Fruit fly (Drosophila melanogaster) whole organism, embryonic: ENCODE results near the gene Acp1.

Experiments
- Aef1 ChIP-seq: fragments of 200-800 bp; sonication (Bioruptor generic); IDR thresholded peaks from 3 replicates; pipeline ENCODE4 v1.3.6; 2022; ENCODE audit warnings: missing biosample characterization, missing genetic modification characterization
- Atf3 ChIP-seq: fragments of 200-800 bp; sonication (Bioruptor generic); optimal IDR thresholded peaks from 3 replicates; lab custom pipeline; 2016; ENCODE audit warnings: missing biosample characterization, missing genetic modification characterization
- Atf6 ChIP-seq: fragments of 200-800 bp; sonication (Bioruptor generic); IDR thresholded peaks from 2 replicates; pipeline ENCODE4 v1.3.6; 2022; ENCODE audit warnings: missing biosample characterization, missing genetic modification characterization
- CG10366 ChIP-seq: fragments of 200-800 bp; sonication (Bioruptor generic); IDR thresholded peaks from 2 replicates; pipeline ENCODE4 v1.3.6; 2022; ENCODE audit warnings: missing biosample characterization, missing genetic modification characterization
- CG10565 ChIP-seq: fragments of 200-800 bp; sonication (Bioruptor generic); optimal IDR thresholded peaks from 3 replicates; lab custom pipeline; 2016; ENCODE audit warnings: missing biosample characterization, mild to moderate bottlenecking, missing genetic modification characterization
- CG13296 ChIP-seq: fragments of 200-800 bp; sonication (Bioruptor generic); optimal IDR thresholded peaks from 3 replicates; lab custom pipeline; 2018; ENCODE audit warnings: missing biosample characterization, mild to moderate bottlenecking, missing genetic modification characterization
- CG13624 ChIP-seq: fragments of 200-800 bp; sonication (Bioruptor generic); optimal IDR thresholded peaks from 2 replicates; lab custom pipeline; 2016; ENCODE audit warnings: missing biosample characterization, missing genetic modification characterization
- CG16779 ChIP-seq: fragments of 200-800 bp; sonication (Bioruptor generic); IDR thresholded peaks from 2 replicates; pipeline ENCODE4 v1.3.6; 2022; ENCODE audit warnings: missing biosample characterization, missing genetic modification characterization
- CG17361 ChIP-seq: fragments of 200-800 bp; sonication (Bioruptor generic); IDR thresholded peaks from 3 replicates; pipeline ENCODE4 v1.3.6; 2022; ENCODE audit warnings: missing biosample characterization, missing genetic modification characterization
- CG2116 ChIP-seq: fragments of 200-800 bp; sonication (Bioruptor generic); optimal IDR thresholded peaks from 3 replicates; lab custom pipeline; 2018; ENCODE audit warnings: missing biosample characterization, mild to moderate bottlenecking, missing genetic modification characterization
- CG30431 ChIP-seq: fragments of 200-800 bp; sonication (Bioruptor generic); optimal IDR thresholded peaks from 2 replicates; lab custom pipeline; 2017; ENCODE audit warnings: missing biosample characterization, missing genetic modification characterization
- CG31365 ChIP-seq: fragments of 200-800 bp; sonication (Bioruptor generic); optimal IDR thresholded peaks from 2 replicates; lab custom pipeline; 2018; ENCODE audit warnings: missing biosample characterization, mild to moderate bottlenecking, missing genetic modification characterization
- CG31388 ChIP-seq: fragments of 200-800 bp; sonication (Bioruptor generic); optimal IDR thresholded peaks from 2 replicates; lab custom pipeline; 2016; ENCODE audit warnings: missing biosample characterization, missing genetic modification characterization
- CG32532 ChIP-seq: fragments of 200-800 bp; sonication (Bioruptor generic); IDR thresholded peaks from 2 replicates; pipeline ENCODE4 v1.3.6; 2022; ENCODE audit warnings: missing biosample characterization, missing genetic modification characterization
- CG32767 ChIP-seq: fragments of 200-800 bp; sonication (Bioruptor generic); IDR thresholded peaks from 2 replicates; pipeline ENCODE4 v1.3.6; 2022; ENCODE audit warnings: missing biosample characterization, missing genetic modification characterization
- CG3281 ChIP-seq: fragments of 200-800 bp; sonication (Bioruptor generic); optimal IDR thresholded peaks from 3 replicates; lab custom pipeline; 2017; ENCODE audit warnings: missing biosample characterization, mild to moderate bottlenecking, missing genetic modification characterization
- CG3726 ChIP-seq: fragments of 200-800 bp; sonication (Bioruptor generic); IDR thresholded peaks from 3 replicates; pipeline ENCODE4, ENCODE4 v1.3.6; 2022; ENCODE audit warnings: missing biosample characterization, missing genetic modification characterization
- CG42726 ChIP-seq: fragments of 200-800 bp; sonication (Bioruptor generic); IDR thresholded peaks from 2 replicates; pipeline ENCODE4 v1.3.6; 2022; ENCODE audit warnings: missing biosample characterization, missing genetic modification characterization; ENCODE audit not compliant: partially characterized antibody
- CG6813 ChIP-seq: fragments of 200-800 bp; sonication (Bioruptor generic); optimal IDR thresholded peaks from 2 replicates; lab custom pipeline; 2017; ENCODE audit warnings: missing biosample characterization, missing genetic modification characterization, mild to moderate bottlenecking, moderate library complexity, missing genetic modification reagents
- CG7556 ChIP-seq: fragments of 200-800 bp; sonication (Bioruptor generic); optimal IDR thresholded peaks from 2 replicates; lab custom pipeline; 2017; ENCODE audit warnings: missing biosample characterization, mild to moderate bottlenecking, missing genetic modification characterization
- CG7839 ChIP-seq: fragments of 200-800 bp; sonication (Bioruptor generic); optimal IDR thresholded peaks from 3 replicates; lab custom pipeline; 2018; ENCODE audit warnings: missing biosample characterization, mild to moderate bottlenecking, missing genetic modification characterization, moderate library complexity
- CG8388 ChIP-seq: fragments of 200-800 bp; sonication (Bioruptor generic); optimal IDR thresholded peaks from 2 replicates; lab custom pipeline; 2019; ENCODE audit warnings: missing biosample characterization, mild to moderate bottlenecking, missing genetic modification characterization, moderate library complexity
- CG8765 ChIP-seq: fragments of 200-800 bp; sonication (Bioruptor generic); IDR thresholded peaks from 2 replicates; pipeline ENCODE4 v1.3.6; 2022; ENCODE audit warnings: missing biosample characterization, missing genetic modification characterization
- Dbx ChIP-seq: fragments of 200-800 bp; sonication (Bioruptor generic); IDR thresholded peaks from 3 replicates; pipeline ENCODE4 v1.3.6; 2022; ENCODE audit warnings: missing biosample characterization, missing genetic modification characterization
- Deaf1 ChIP-seq: fragments of 200-800 bp; optimal IDR thresholded peaks from 3 replicates; lab custom pipeline; 2019; ENCODE audit warnings: missing biosample characterization, mild to moderate bottlenecking, missing genetic modification characterization, moderate library complexity
- Elba2 ChIP-seq: fragments of 200-800 bp; sonication (Bioruptor generic); optimal IDR thresholded peaks from 3 replicates; lab custom pipeline; 2016; ENCODE audit warnings: missing biosample characterization, missing genetic modification characterization
- Fer3 ChIP-seq: fragments of 200-800 bp; sonication (Bioruptor generic); optimal IDR thresholded peaks from 2 replicates; lab custom pipeline; 2018; ENCODE audit warnings: missing biosample characterization, mild to moderate bottlenecking, missing genetic modification characterization, moderate library complexity
- Jarid2 ChIP-seq: fragments of 200-800 bp; sonication (Bioruptor generic); optimal IDR thresholded peaks from 3 replicates; lab custom pipeline; 2017; ENCODE audit warnings: mild to moderate bottlenecking, missing biosample characterization, missing genetic modification reagents, missing genetic modification characterization
- MESR4 ChIP-seq: fragments of 200-800 bp; sonication (Bioruptor generic); optimal IDR thresholded peaks from 2 replicates; lab custom pipeline; 2018; ENCODE audit warnings: missing biosample characterization, mild to moderate bottlenecking, missing genetic modification characterization, moderate library complexity
- MTF-1 ChIP-seq: fragments of 200-800 bp; sonication (Bioruptor generic); optimal IDR thresholded peaks from 2 replicates; lab custom pipeline; 2018; ENCODE audit warnings: missing biosample characterization, mild to moderate bottlenecking, missing genetic modification characterization, borderline replicate concordance
- Mrtf ChIP-seq: fragments of 200-800 bp; sonication (Bioruptor generic); IDR thresholded peaks from 3 replicates; pipeline ENCODE4 v1.3.6; 2022; ENCODE audit warnings: missing biosample characterization, missing genetic modification characterization
- NC2α ChIP-seq: fragments of 200-800 bp; sonication (Bioruptor generic); optimal IDR thresholded peaks from 2 replicates; lab custom pipeline; 2016; ENCODE audit warnings: missing biosample characterization, missing genetic modification characterization
- Sin3A ChIP-seq: fragments of >200 bp; optimal IDR thresholded peaks from 2 replicates; lab custom pipeline; 2018
- ato ChIP-seq: fragments of 200-800 bp; sonication (Bioruptor generic); IDR thresholded peaks from 2 replicates; pipeline ENCODE4 v1.3.6; 2022; ENCODE audit warnings: missing biosample characterization, missing genetic modification characterization; ENCODE audit not compliant: partially characterized antibody
- btn ChIP-seq: fragments of 200-800 bp; sonication (Bioruptor generic); optimal IDR thresholded peaks from 2 replicates; lab custom pipeline; 2016; ENCODE audit warnings: missing biosample characterization, missing genetic modification characterization
- cad ChIP-seq: fragments of >200 bp; optimal IDR thresholded peaks from 2 replicates; lab custom pipeline; 2017; ENCODE audit warnings: missing biosample characterization, missing genetic modification characterization
- crol ChIP-seq: fragments of 200-800 bp; sonication (Bioruptor generic); IDR thresholded peaks from 2 replicates; pipeline ENCODE4 v1.3.6; 2022; ENCODE audit warnings: missing biosample characterization, missing genetic modification characterization
- cwo ChIP-seq: fragments of 200-800 bp; sonication (Bioruptor generic); optimal IDR thresholded peaks from 3 replicates; lab custom pipeline; 2017; ENCODE audit warnings: missing biosample characterization, missing genetic modification characterization, mild to moderate bottlenecking, moderate library complexity, missing genetic modification reagents
- eyg ChIP-seq: fragments of 200-800 bp; sonication (Bioruptor generic); optimal IDR thresholded peaks from 3 replicates; lab custom pipeline; 2016; ENCODE audit warnings: missing biosample characterization, missing genetic modification characterization
- gcm ChIP-seq: fragments of 200-800 bp; sonication (Bioruptor generic); optimal IDR thresholded peaks from 2 replicates; lab custom pipeline; 2019; ENCODE audit warnings: missing biosample characterization, mild to moderate bottlenecking, missing genetic modification characterization, moderate library complexity
- inv ChIP-seq: fragments of 200-800 bp; sonication (Bioruptor generic); IDR thresholded peaks from 2 replicates; pipeline ENCODE4 v1.3.6; 2022; ENCODE audit warnings: missing biosample characterization, missing genetic modification characterization; ENCODE audit not compliant: partially characterized antibody
- jigr1 ChIP-seq: fragments of 200-800 bp; sonication (Bioruptor generic); IDR thresholded peaks from 3 replicates; pipeline ENCODE4 v1.3.6; 2022; ENCODE audit warnings: missing biosample characterization, missing genetic modification characterization
- jumu ChIP-seq: fragments of 200-800 bp; sonication (Bioruptor generic); optimal IDR thresholded peaks from 3 replicates; lab custom pipeline; 2016; ENCODE audit warnings: missing biosample characterization, missing genetic modification characterization
- kah ChIP-seq: fragments of 200-800 bp; sonication (Bioruptor generic); optimal IDR thresholded peaks from 2 replicates; lab custom pipeline; 2018; ENCODE audit warnings: missing biosample characterization, mild to moderate bottlenecking, missing genetic modification characterization
- lilli ChIP-seq: fragments of 200-800 bp; sonication (Bioruptor generic); optimal IDR thresholded peaks from 3 replicates; lab custom pipeline; 2016; ENCODE audit warnings: missing biosample characterization, missing genetic modification characterization
- lmd ChIP-seq: fragments of 200-800 bp; sonication (Bioruptor generic); IDR thresholded peaks from 2 replicates; pipeline ENCODE4 v1.3.6; 2022; ENCODE audit warnings: missing biosample characterization, missing genetic modification characterization
- oc ChIP-seq: fragments of 200-800 bp; sonication (Bioruptor generic); optimal IDR thresholded peaks from 2 replicates; lab custom pipeline; 2018; ENCODE audit warnings: missing biosample characterization, mild to moderate bottlenecking, missing genetic modification characterization, moderate library complexity
- psq ChIP-seq: fragments of 200-800 bp; sonication (Bioruptor generic); optimal IDR thresholded peaks from 2 replicates; lab custom pipeline; 2017; ENCODE audit warnings: missing biosample characterization, missing genetic modification characterization
- tap ChIP-seq: fragments of 200-800 bp; optimal IDR thresholded peaks from 3 replicates; lab custom pipeline; 2019; ENCODE audit warnings: missing biosample characterization, mild to moderate bottlenecking, missing genetic modification characterization, moderate library complexity
- tx ChIP-seq: fragments of 200-800 bp; sonication (Bioruptor generic); optimal IDR thresholded peaks from 2 replicates; lab custom pipeline; 2016; ENCODE audit warnings: missing biosample characterization, missing genetic modification characterization

Gene Acp1

dm6 chr2L:7782788-7783401 lies 41.6 kb upstream of the Acp1 start, which contains the start of gene Brd7-9 (continued):
- TF ChIP-seq Atf3 (GFP tag; lab: Kevin White, UChicago) = peak; percentile 28
- TF ChIP-seq CG31365 (tag; lab: Kevin White, UChicago) = peak; percentile 48
- no peak for TF ChIP-seq oc
- TF ChIP-seq Sin3A = peak; percentile 75
- TF ChIP-seq CG13624 = peak; percentile 64
- TF ChIP-seq kah (GFP tag; lab: Kevin White, UChicago) = peak; percentile 0
- TF ChIP-seq Mrtf (GFP tag; lab: Robert Waterston, UW) = peak; percentile 35; the same call in 1 of the 3 replicates
- TF ChIP-seq lilli (GFP tag; lab: Kevin White, UChicago) = peak; percentile 73
- peak; percentile 79; the same call in 2 of the 3 replicates for TF ChIP-seq Dbx (GFP tag; lab: Robert Waterston, UW)
- TF ChIP-seq cwo (GFP tag; lab: Kevin White, UChicago) = peak; percentile 72
- no peak for TF ChIP-seq Elba2 (GFP tag; lab: Kevin White, UChicago)
- no peak for TF ChIP-seq CG42726 (GFP tag; lab: Robert Waterston, UW)
- TF ChIP-seq jumu = peak; percentile 65
- TF ChIP-seq gcm (GFP tag; lab: Kevin White, UChicago) = peak; percentile 62
- no peak for TF ChIP-seq CG10565 (GFP tag; lab: Kevin White, UChicago)
- peak; percentile 78 for TF ChIP-seq CG7839 (tag; lab: Kevin White, UChicago)
- peak; percentile 8 for TF ChIP-seq Deaf1
- TF ChIP-seq CG30431 (GFP tag; lab: Kevin White, UChicago) = peak; percentile 20
- peak; percentile 55 for TF ChIP-seq MTF-1
- TF ChIP-seq jigr1 (GFP tag; lab: Robert Waterston, UW) = no peak
- peak; percentile 30; the same call in 1 of the 2 replicates for TF ChIP-seq ato (GFP tag; lab: Robert Waterston, UW)
- TF ChIP-seq CG7556 (GFP tag; lab: Kevin White, UChicago) = peak; percentile 78
- TF ChIP-seq CG6813 (GFP tag; lab: Kevin White, UChicago) = peak; percentile 76
- peak; percentile 86 for TF ChIP-seq Atf6 (GFP tag; lab: Robert Waterston, UW)
- peak; percentile 50 for TF ChIP-seq eyg (GFP tag; lab: Kevin White, UChicago)
- TF ChIP-seq CG32767 (GFP tag; lab: Robert Waterston, UW) = peak; percentile 76
- TF ChIP-seq CG3726 (GFP tag; lab: Robert Waterston, UW) = peak; percentile 72; the same call in 1 of the 3 replicates
- no peak for TF ChIP-seq psq
- no peak for TF ChIP-seq tx
- no peak for TF ChIP-seq cad (GFP tag; lab: Kevin White, UChicago)
- peak; percentile 62 for TF ChIP-seq CG8388 (GFP tag; lab: Kevin White, UChicago)
- TF ChIP-seq CG13296 (GFP tag; lab: Kevin White, UChicago) = peak; percentile 70
- TF ChIP-seq Aef1 (GFP tag; lab: Robert Waterston, UW) = peak; percentile 60
- peak; percentile 98 for TF ChIP-seq MESR4
- TF ChIP-seq CG16779 (GFP tag; lab: Robert Waterston, UW) = peak; percentile 80
- TF ChIP-seq CG2116 (GFP tag; lab: Kevin White, UChicago) = peak; percentile 46
- TF ChIP-seq inv (GFP tag; lab: Robert Waterston, UW) = peak; percentile 30; the same call in 1 of the 2 replicates
- peak; percentile 44 for TF ChIP-seq CG31388 (GFP tag; lab: Kevin White, UChicago)
- TF ChIP-seq tap (tag; lab: Kevin White, UChicago) = peak; percentile 50
- TF ChIP-seq Fer3 (tag; lab: Kevin White, UChicago) = peak; percentile 62
- peak; percentile 1 for TF ChIP-seq btn (GFP tag; lab: Kevin White, UChicago)
- TF ChIP-seq NC2α (GFP tag; lab: Kevin White, UChicago) = no peak
- peak; percentile 69; the same call in 2 of the 3 replicates for TF ChIP-seq CG17361 (GFP tag; lab: Robert Waterston, UW)
- TF ChIP-seq CG10366 (GFP tag; lab: Robert Waterston, UW) = peak; percentile 73
- 0 out of 2 replicates have a peak, but pooled peaks have one; percentile 8 for TF ChIP-seq crol (GFP tag; lab: Robert Waterston, UW)
- TF ChIP-seq CG8765 = peak; percentile 45; the same call in 1 of the 2 replicates
- peak; percentile 12 for TF ChIP-seq Jarid2 (GFP tag; lab: Kevin White, UChicago)
- TF ChIP-seq CG3281 = peak; percentile 85
- TF ChIP-seq CG32532 (GFP tag; lab: Robert Waterston, UW) = peak; percentile 91
- peak; percentile 81 for TF ChIP-seq lmd
